Worm (Caenorhabditis elegans) whole organism, L4 larva: ENCODE data around the gene F53A9.7.

Experiments used
- Y75B8A.6 ChIP-seq: fragments of 200-800 bp; sonication (Bioruptor generic); IDR thresholded peaks from 2 replicates; pipeline ENCODE4 v1.3.6; 2022; ENCODE audit warnings: missing genetic modification reagents, missing genetic modification characterization, missing compliant biosample characterization
- ama-1 ChIP-seq: fragments of 150-350 bp; optimal IDR thresholded peaks from 2 replicates; lab custom pipeline; 2014; ENCODE audit warnings: inconsistent platforms, mixed read lengths
- fkh-10 ChIP-seq: fragments of 150-350 bp; optimal IDR thresholded peaks from 2 replicates; lab custom pipeline; 2014; ENCODE audit warnings: missing biosample characterization, missing genetic modification reagents, missing genetic modification characterization
- lin-29 ChIP-seq: fragments of 200-800 bp; sonication (Bioruptor generic); IDR thresholded peaks from 2 replicates; pipeline ENCODE4 v1.3.6; 2022; ENCODE audit warnings: missing genetic modification reagents, missing genetic modification characterization, missing compliant biosample characterization

DNA sequence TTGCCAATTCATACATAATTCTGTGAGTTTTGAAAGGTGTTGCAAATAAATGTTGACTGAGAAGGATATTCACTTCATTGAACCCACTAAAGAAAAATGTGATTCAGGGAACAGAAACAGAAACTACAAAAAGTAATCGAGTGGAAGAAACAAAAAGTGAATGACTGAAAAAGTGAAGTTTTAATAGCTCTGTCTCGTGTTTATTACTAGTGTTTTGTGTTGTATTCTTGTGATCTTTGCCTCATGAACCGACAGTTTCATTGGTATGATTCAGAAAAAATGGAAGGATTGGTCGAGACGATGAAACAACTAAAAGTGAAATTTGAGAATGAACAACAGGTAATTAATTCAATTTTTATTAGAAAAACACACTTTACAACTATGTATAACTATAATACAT, 38.8 kb downstream of the F53A9.7 start:
- no peak for TF ChIP-seq Y75B8A.6 (GFP tag; lab: Robert Waterston, UW)
- no peak for TF ChIP-seq lin-29
- no peak for TF ChIP-seq fkh-10
- TF ChIP-seq ama-1 (lab: Kevin White, UChicago): no peak
